Fruit fly (Drosophila melanogaster) whole organism, pupa: ENCODE measurements around the gene MtnF.

ENCODE experiments used
- CG10348 ChIP-seq: fragments of 200-800 bp; sonication (Bioruptor generic); IDR thresholded peaks from 2 replicates; pipeline ENCODE4 v1.3.6; 2022; ENCODE audit warnings: missing biosample characterization, missing genetic modification characterization
- CG12605 ChIP-seq: fragments of 200-800 bp; sonication (Bioruptor generic); IDR thresholded peaks from 2 replicates; pipeline ENCODE4 v1.3.6; 2022; ENCODE audit warnings: missing biosample characterization, missing genetic modification characterization
- CG13204 ChIP-seq: fragments of 200-800 bp; sonication (Bioruptor generic); optimal IDR thresholded peaks from 2 replicates; lab custom pipeline; 2018; ENCODE audit warnings: missing biosample characterization, mild to moderate bottlenecking, missing genetic modification characterization, moderate library complexity
- CG17806 ChIP-seq: fragments of 200-800 bp; sonication (Bioruptor generic); optimal IDR thresholded peaks from 2 replicates; lab custom pipeline; 2018; ENCODE audit warnings: missing biosample characterization, mild to moderate bottlenecking, missing genetic modification characterization, moderate library complexity
- CG4496 ChIP-seq: fragments of 200-800 bp; sonication (Bioruptor generic); IDR thresholded peaks from 3 replicates; pipeline ENCODE4 v1.3.6; 2022; ENCODE audit warnings: missing biosample characterization, missing genetic modification characterization
- CG9948 ChIP-seq: fragments of 200-800 bp; sonication (Bioruptor generic); optimal IDR thresholded peaks from 2 replicates; lab custom pipeline; 2018; ENCODE audit warnings: missing biosample characterization, mild to moderate bottlenecking, missing genetic modification characterization, moderate library complexity
- D1 ChIP-seq: fragments of 200-800 bp; sonication (Bioruptor generic); optimal IDR thresholded peaks from 2 replicates; lab custom pipeline; 2018; ENCODE audit warnings: missing biosample characterization, mild to moderate bottlenecking, missing genetic modification characterization, moderate library complexity
- Pif1A ChIP-seq: fragments of 200-800 bp; sonication (Bioruptor generic); optimal IDR thresholded peaks from 3 replicates; lab custom pipeline; 2016; ENCODE audit warnings: missing biosample characterization, missing genetic modification characterization
- Pif1B ChIP-seq: fragments of 200-800 bp; sonication (Bioruptor generic); optimal IDR thresholded peaks from 3 replicates; lab custom pipeline; 2016; ENCODE audit warnings: missing biosample characterization, missing genetic modification characterization
- gl ChIP-seq: fragments of 200-800 bp; sonication (Bioruptor generic); optimal IDR thresholded peaks from 2 replicates; lab custom pipeline; 2018; ENCODE audit warnings: missing biosample characterization, mild to moderate bottlenecking, missing genetic modification characterization

dm6 chr3R:24586453-24586886 lies 48.5 kb downstream of the MtnF start:
- TF ChIP-seq CG10348 (GFP tag; lab: Robert Waterston, UW) (no peak), Pif1A (peak; percentile 10), CG12605 (GFP tag; lab: Robert Waterston, UW) (no peak), D1 (tag; lab: Kevin White, UChicago) (no peak), CG9948 (tag; lab: Kevin White, UChicago) (no peak), Pif1B (no peak), CG13204 (GFP tag; lab: Kevin White, UChicago) (peak; percentile 63), gl (no peak), CG17806 (tag; lab: Kevin White, UChicago) (no peak), CG4496 (GFP tag; lab: Robert Waterston, UW) (no peak)
